Worm (Caenorhabditis elegans): ENCODE data around the gene pck-1.

Gene pck-1

ce11 chrIII:67025-67424 lies 965 bp upstream of the pck-1 start (continued):
- TF ChIP-seq K12H6.12 (tag; optimal IDR thresholded peaks at IDR 0.05) = peak; percentile 48
- TF ChIP-seq egl-44 (GFP tag; IDR thresholded peaks at IDR 0.05) = no peak
- TF ChIP-seq hmg-1.2 (GFP tag; IDR thresholded peaks at IDR 0.05) = no peak
- TF ChIP-seq C06A6.2 (GFP tag; conservative IDR thresholded peaks at IDR 0.05) = no peak

ce11 chrIII:65626-65937 lies 478 bp downstream of the pck-1 start:
- TF ChIP-seq ZK185.1 (tag; optimal IDR thresholded peaks at IDR 0.05; ENCODE audit: poor library complexity, severe bottlenecking) (no peak), mes-4 (tag; optimal IDR thresholded peaks at IDR 0.05) (no peak), chd-7 (tag; optimal IDR thresholded peaks at IDR 0.05) (no peak), nfyb-1 (GFP tag; IDR thresholded peaks at IDR 0.05) (no peak), lin-26 (GFP tag; IDR thresholded peaks at IDR 0.05) (no peak), sdz-38 (tag; optimal IDR thresholded peaks at IDR 0.05) (no peak), Y79H2A.3 (GFP tag; conservative IDR thresholded peaks at IDR 0.05) (no peak), nhr-90 (tag; optimal IDR thresholded peaks at IDR 0.05) (no peak), C06A6.2 (GFP tag; conservative IDR thresholded peaks at IDR 0.05) (no peak), Y95B8A.8 (GFP tag; IDR thresholded peaks at IDR 0.05) (no peak), ztf-26 (tag; optimal IDR thresholded peaks at IDR 0.05) (peak; percentile 25), ama-1 (optimal IDR thresholded peaks at IDR 0.05) (peak; percentile 36), ama-1 (GFP tag; optimal IDR thresholded peaks at IDR 0.05) (no peak), F49E8.2 (tag; optimal IDR thresholded peaks at IDR 0.05; ENCODE audit: insufficient read depth) (no peak), madf-10 (tag; optimal IDR thresholded peaks at IDR 0.05) (no peak), mcd-1 (GFP tag; IDR thresholded peaks at IDR 0.05) (no peak), ceh-100 (GFP tag; IDR thresholded peaks at IDR 0.05) (no peak), mel-28 (tag; optimal IDR thresholded peaks at IDR 0.05; ENCODE audit: borderline replicate concordance) (no peak), F37B4.10 (GFP tag; IDR thresholded peaks at IDR 0.05) (no peak), lin-35 (GFP tag; optimal IDR thresholded peaks at IDR 0.05) (peak in 1 of 3 experiments; percentile 6), T07F8.4 (tag; optimal IDR thresholded peaks at IDR 0.05) (no peak)

ce11 chrIII:64747-65625 lies 1.1 kb downstream of the pck-1 start:
- no peak for TF ChIP-seq C17E4.6 (GFP tag; IDR thresholded peaks at IDR 0.05)
- TF ChIP-seq F37B4.10 (GFP tag; IDR thresholded peaks at IDR 0.05) = no peak
- no peak for TF ChIP-seq ccch-3 (GFP tag; optimal IDR thresholded peaks at IDR 0.05)
- TF ChIP-seq pha-4 (tag; optimal IDR thresholded peaks at IDR 0.05) = no peak
- no peak for TF ChIP-seq F22D6.2 (tag; optimal IDR thresholded peaks at IDR 0.05)
- TF ChIP-seq madf-10 (tag; optimal IDR thresholded peaks at IDR 0.05) = no peak
- TF ChIP-seq ceh-40 (GFP tag; IDR thresholded peaks at IDR 0.05) = 0 out of 2 replicates have a peak, but pooled peaks have one; percentile 40
- TF ChIP-seq snpc-3.4 (tag; optimal IDR thresholded peaks at IDR 0.05) = no peak
- TF ChIP-seq zfh-2 (GFP tag; conservative IDR thresholded peaks at IDR 0.05) = peak; percentile 62; the same call in 1 of the 2 replicates
- 0 out of 2 replicates have a peak, but pooled peaks have one; percentile 23 for TF ChIP-seq nfya-2 (GFP tag; IDR thresholded peaks at IDR 0.05)
- TF ChIP-seq Y95B8A.8 (GFP tag; IDR thresholded peaks at IDR 0.05) = no peak
- no peak for TF ChIP-seq sdz-38 (tag; optimal IDR thresholded peaks at IDR 0.05)
- no peak for TF ChIP-seq Y53F4B.3 (GFP tag; IDR thresholded peaks at IDR 0.05)
- no peak for TF ChIP-seq lin-35 (GFP tag; optimal IDR thresholded peaks at IDR 0.05)
- 0 out of 2 replicates have a peak, but pooled peaks have one; percentile 16 for TF ChIP-seq hsf-1 (GFP tag; IDR thresholded peaks at IDR 0.05)
- TF ChIP-seq hmg-1.2 (GFP tag; IDR thresholded peaks at IDR 0.05) = peak; percentile 28; the same call in 1 of the 2 replicates
- TF ChIP-seq dox-1 (GFP tag; IDR thresholded peaks at IDR 0.05) = peak; percentile 60
- TF ChIP-seq B0035.1 (tag; optimal IDR thresholded peaks at IDR 0.05) = no peak
- 0 out of 2 replicates have a peak, but pooled peaks have one; percentile 3 for TF ChIP-seq egrh-3 (GFP tag; IDR thresholded peaks at IDR 0.05)
- TF ChIP-seq F52B5.7 (tag; optimal IDR thresholded peaks at IDR 0.05) = peak; percentile 36
- TF ChIP-seq pbrm-1 (GFP tag; IDR thresholded peaks at IDR 0.05) = peak; percentile 28; the same call in 1 of the 2 replicates
- TF ChIP-seq dpff-1 (tag; optimal IDR thresholded peaks at IDR 0.05) = peak; percentile 13
- TF ChIP-seq lsl-1 (GFP tag; optimal IDR thresholded peaks at IDR 0.05) = no peak
- no peak for TF ChIP-seq cebp-2 (GFP tag; IDR thresholded peaks at IDR 0.05)
- no peak for TF ChIP-seq lir-1 (GFP tag; conservative IDR thresholded peaks at IDR 0.05)
- TF ChIP-seq let-526 (GFP tag; IDR thresholded peaks at IDR 0.05) = no peak
- TF ChIP-seq B0336.3 (GFP tag; IDR thresholded peaks at IDR 0.05) = 0 out of 2 replicates have a peak, but pooled peaks have one; percentile 40
